Worm (Caenorhabditis elegans) whole organism, young adult: ENCODE measurements around the gene nasp-2.
A peak's percentile ranks its signal among the peaks of the same experiment; 100 is the strongest.

Source experiments
- C06A6.2 ChIP-seq: fragments of 200-800 bp; sonication (Bioruptor generic); conservative IDR thresholded peaks from 2 replicates; pipeline ENCODE4 v1.3.6; 2022; ENCODE audit warnings: missing genetic modification characterization, missing compliant biosample characterization
- F22D6.2 ChIP-seq: sonication (generic microtip); optimal IDR thresholded peaks from 2 replicates; lab custom pipeline; 2016; ENCODE audit warnings: mild to moderate bottlenecking, missing genetic modification characterization, missing compliant biosample characterization
- F37B4.10 ChIP-seq: fragments of 200-800 bp; sonication (Bioruptor generic); IDR thresholded peaks from 2 replicates; pipeline ENCODE4 v1.3.6; 2022; ENCODE audit warnings: missing genetic modification characterization, missing compliant biosample characterization
- F55B11.4 ChIP-seq: sonication (generic microtip); optimal IDR thresholded peaks from 2 replicates; lab custom pipeline; 2016; ENCODE audit warnings: missing compliant biosample characterization, missing genetic modification characterization, borderline replicate concordance; ENCODE audit not compliant: insufficient read depth
- F57A8.1 ChIP-seq: fragments of 200-800 bp; sonication (Bioruptor generic); optimal IDR thresholded peaks from 2 replicates; lab custom pipeline; 2018; ENCODE audit warnings: mild to moderate bottlenecking, missing genetic modification characterization, moderate library complexity, missing compliant biosample characterization
- K11D2.4 ChIP-seq: fragments of 200-800 bp; sonication (Bioruptor generic); IDR thresholded peaks from 2 replicates; pipeline ENCODE4 v1.3.6; 2022; ENCODE audit warnings: missing genetic modification reagents, missing genetic modification characterization, missing compliant biosample characterization
- Y67H2A.10 ChIP-seq: fragments of 200-800 bp; sonication (Bioruptor generic); conservative IDR thresholded peaks from 2 replicates; pipeline ENCODE4 v1.3.6; 2022; ENCODE audit warnings: missing genetic modification reagents, missing genetic modification characterization, missing compliant biosample characterization
- ZK185.1 ChIP-seq: sonication (generic microtip); optimal IDR thresholded peaks from 2 replicates; lab custom pipeline; 2016; ENCODE audit warnings: mild to moderate bottlenecking, missing genetic modification characterization, missing compliant biosample characterization; ENCODE audit not compliant: poor library complexity, severe bottlenecking
- aptf-3 ChIP-seq: fragments of 200-800 bp; sonication (Bioruptor generic); IDR thresholded peaks from 2 replicates; pipeline ENCODE4 v1.3.6; 2022; ENCODE audit warnings: missing genetic modification characterization, missing compliant biosample characterization
- attf-6 ChIP-seq: fragments of 200-800 bp; sonication (Bioruptor generic); IDR thresholded peaks from 2 replicates; pipeline ENCODE4 v1.3.6; 2022; ENCODE audit warnings: missing genetic modification reagents, missing genetic modification characterization, missing compliant biosample characterization
- cebp-2 ChIP-seq: fragments of 200-800 bp; sonication (Bioruptor generic); IDR thresholded peaks from 2 replicates; pipeline ENCODE4 v1.3.6; 2022; ENCODE audit warnings: missing genetic modification characterization, missing compliant biosample characterization
- ceh-100 ChIP-seq: fragments of 200-800 bp; sonication (Bioruptor generic); IDR thresholded peaks from 2 replicates; pipeline ENCODE4 v1.3.6; 2022; ENCODE audit warnings: missing genetic modification reagents, missing genetic modification characterization, missing compliant biosample characterization
- ceh-27 ChIP-seq: fragments of 200-800 bp; sonication (Bioruptor generic); optimal IDR thresholded peaks from 2 replicates; lab custom pipeline; 2018; ENCODE audit warnings: mild to moderate bottlenecking, missing genetic modification characterization, moderate library complexity, missing compliant biosample characterization
- die-1 ChIP-seq: sonication (generic microtip); optimal IDR thresholded peaks from 2 replicates; lab custom pipeline; 2016; ENCODE audit warnings: missing genotype, mild to moderate bottlenecking, missing genetic modification characterization, missing compliant biosample characterization
- ets-4 ChIP-seq: fragments of 200-800 bp; sonication (Bioruptor generic); optimal IDR thresholded peaks from 2 replicates; lab custom pipeline; 2018; ENCODE audit warnings: mild to moderate bottlenecking, missing genetic modification characterization, missing compliant biosample characterization
- fkh-3 ChIP-seq: sonication (generic microtip); optimal IDR thresholded peaks from 2 replicates; lab custom pipeline; 2016; ENCODE audit warnings: mild to moderate bottlenecking, missing genetic modification characterization, missing compliant biosample characterization
- hlh-12 ChIP-seq: sonication (generic microtip); optimal IDR thresholded peaks from 2 replicates; lab custom pipeline; 2016; ENCODE audit warnings: missing genetic modification characterization, missing compliant biosample characterization
- hmg-1.2 ChIP-seq: fragments of 200-800 bp; sonication (Bioruptor generic); IDR thresholded peaks from 2 replicates; pipeline ENCODE4 v1.3.6; 2022; ENCODE audit warnings: missing genetic modification reagents, missing genetic modification characterization, missing compliant biosample characterization
- hmg-20 ChIP-seq: fragments of 200-800 bp; sonication (Bioruptor generic); IDR thresholded peaks from 2 replicates; pipeline ENCODE4 v1.3.6; 2022; ENCODE audit warnings: missing genetic modification reagents, missing genetic modification characterization, missing compliant biosample characterization
- lag-1 ChIP-seq: fragments of 200-800 bp; sonication (Bioruptor generic); IDR thresholded peaks from 2 replicates; pipeline ENCODE4 v1.3.6; 2022; ENCODE audit warnings: missing genetic modification reagents, missing genetic modification characterization, missing compliant biosample characterization
- lin-35 ChIP-seq, 3 experiments: fragments of 150-350 bp in 2 of 3; sonication (generic microtip) in 1 of 3; optimal IDR thresholded peaks; 2 replicates each; lab custom pipeline; 2014 to 2018; ENCODE audit warnings: missing biosample characterization in 3 of 3, missing genetic modification characterization in 3 of 3, missing genetic modification reagents in 3 of 3
- lir-1 ChIP-seq: fragments of 200-800 bp; sonication (Bioruptor generic); conservative IDR thresholded peaks from 2 replicates; pipeline ENCODE4 v1.3.6; 2022; ENCODE audit warnings: missing genetic modification reagents, missing genetic modification characterization, missing compliant biosample characterization
- madf-6 ChIP-seq: fragments of 200-800 bp; sonication (Bioruptor generic); IDR thresholded peaks from 2 replicates; pipeline ENCODE4 v1.3.6; 2022; ENCODE audit warnings: missing genetic modification reagents, missing genetic modification characterization, missing compliant biosample characterization
- madf-8 ChIP-seq: fragments of 200-800 bp; sonication (Bioruptor generic); conservative IDR thresholded peaks from 2 replicates; pipeline ENCODE4 v1.3.6; 2022; ENCODE audit warnings: missing genetic modification reagents, missing genetic modification characterization, missing compliant biosample characterization
- mcd-1 ChIP-seq: fragments of 200-800 bp; sonication (Bioruptor generic); IDR thresholded peaks from 2 replicates; pipeline ENCODE4 v1.3.6; 2022; ENCODE audit warnings: missing genetic modification reagents, missing genetic modification characterization, missing compliant biosample characterization
- mes-4 ChIP-seq: sonication (generic microtip); optimal IDR thresholded peaks from 2 replicates; lab custom pipeline; 2016; ENCODE audit warnings: missing genotype, missing genetic modification characterization, missing compliant biosample characterization
- mxl-1 ChIP-seq: sonication (generic microtip); optimal IDR thresholded peaks from 2 replicates; lab custom pipeline; 2016; ENCODE audit warnings: missing genetic modification characterization, missing compliant biosample characterization
- nfya-1 ChIP-seq: sonication (generic microtip); optimal IDR thresholded peaks from 2 replicates; lab custom pipeline; 2017; ENCODE audit warnings: antibody characterized with exemption, missing compliant biosample characterization, missing genetic modification characterization, borderline replicate concordance; ENCODE audit not compliant: insufficient read depth
- nfyb-1 ChIP-seq: fragments of 200-800 bp; sonication (Bioruptor generic); IDR thresholded peaks from 2 replicates; pipeline ENCODE4 v1.3.6; 2022; ENCODE audit warnings: missing genetic modification reagents, missing genetic modification characterization, missing compliant biosample characterization
- nhr-179 ChIP-seq: sonication (generic microtip); optimal IDR thresholded peaks from 2 replicates; lab custom pipeline; 2016; ENCODE audit warnings: mild to moderate bottlenecking, missing genetic modification characterization, missing compliant biosample characterization
- nhr-27 ChIP-seq: fragments of 200-800 bp; sonication (Bioruptor generic); optimal IDR thresholded peaks from 2 replicates; lab custom pipeline; 2018; ENCODE audit warnings: mild to moderate bottlenecking, missing genetic modification characterization, moderate library complexity, missing compliant biosample characterization
- nhr-80 ChIP-seq: sonication (generic microtip); optimal IDR thresholded peaks from 2 replicates; lab custom pipeline; 2016; ENCODE audit warnings: missing genetic modification characterization, missing compliant biosample characterization
- pbrm-1 ChIP-seq: fragments of 200-800 bp; sonication (Bioruptor generic); IDR thresholded peaks from 2 replicates; pipeline ENCODE4 v1.3.6; 2022; ENCODE audit warnings: missing genetic modification reagents, missing genetic modification characterization, missing compliant biosample characterization
- rec-8 ChIP-seq, 2 experiments: sonication (generic microtip); optimal IDR thresholded peaks; 2 replicates each; lab custom pipeline; 2016; ENCODE audit warnings: mild to moderate bottlenecking in 2 of 2, missing genetic modification characterization in 2 of 2, missing genetic modification reagents in 2 of 2, missing genotype in 2 of 2, missing biosample characterization in 1 of 2, missing compliant biosample characterization in 1 of 2, moderate library complexity in 1 of 2
- rpc-1 ChIP-seq, 2 experiments: fragments of 150-350 bp in 1 of 2; sonication (generic microtip) in 1 of 2; optimal IDR thresholded peaks; 2 replicates each; lab custom pipeline; 2014 to 2018; ENCODE audit warnings: missing biosample characterization in 1 of 2, missing genetic modification characterization in 1 of 2, missing genetic modification reagents in 1 of 2, missing genotype in 1 of 2
- sdz-38 ChIP-seq: sonication (generic microtip); optimal IDR thresholded peaks from 2 replicates; lab custom pipeline; 2016; ENCODE audit warnings: missing genotype, missing genetic modification characterization, missing compliant biosample characterization
- snpc-1.3 ChIP-seq: sonication (generic microtip); optimal IDR thresholded peaks from 2 replicates; lab custom pipeline; 2017; ENCODE audit warnings: missing genetic modification characterization, mild to moderate bottlenecking, missing compliant biosample characterization, antibody characterized with exemption, moderate library complexity, missing genotype, missing genetic modification reagents; ENCODE audit not compliant: insufficient read depth
- snpc-3.4 ChIP-seq: sonication (generic microtip); optimal IDR thresholded peaks from 2 replicates; lab custom pipeline; 2017; ENCODE audit warnings: missing genetic modification characterization, mild to moderate bottlenecking, missing compliant biosample characterization, antibody characterized with exemption, moderate library complexity, missing genotype, missing genetic modification reagents
- snpc-4 ChIP-seq, 5 experiments: fragments of 150-350 bp in 1 of 5; sonication (generic microtip) in 4 of 5; optimal IDR thresholded peaks; 2 replicates each; lab custom pipeline; 2014 to 2018; ENCODE audit warnings: missing genetic modification characterization in 5 of 5, missing biosample characterization in 3 of 5, antibody characterized with exemption in 2 of 5, mild to moderate bottlenecking in 2 of 5, missing compliant biosample characterization in 2 of 5, missing genotype in 2 of 5, moderate library complexity in 2 of 5, missing genetic modification reagents in 1 of 5
- unc-130 ChIP-seq: sonication (generic microtip); optimal IDR thresholded peaks from 2 replicates; lab custom pipeline; 2016; ENCODE audit warnings: missing genetic modification reagents, missing genetic modification characterization, missing compliant biosample characterization
- unc-62 ChIP-seq: fragments of 150-350 bp; optimal IDR thresholded peaks from 2 replicates; lab custom pipeline; 2014; ENCODE audit warnings: missing biosample characterization, missing genetic modification reagents, missing genetic modification characterization
- xnd-1 ChIP-seq: sonication (generic microtip); optimal IDR thresholded peaks from 2 replicates; lab custom pipeline; 2016; ENCODE audit warnings: missing genotype, missing genetic modification reagents, missing genetic modification characterization, missing compliant biosample characterization
- ztf-6 ChIP-seq: fragments of 200-800 bp; sonication (Bioruptor generic); IDR thresholded peaks from 2 replicates; pipeline ENCODE4 v1.3.6; 2022; ENCODE audit warnings: missing genetic modification reagents, missing genetic modification characterization, missing compliant biosample characterization

nasp-2 gene

ce11 chrV:13288881-13289280, 23.2 kb downstream of the nasp-2 start:
- no peak for TF ChIP-seq Y67H2A.10 (GFP tag; lab: Robert Waterston, UW)
- TF ChIP-seq hmg-1.2 (GFP tag; lab: Robert Waterston, UW) = peak; percentile 56; the same call in 1 of the 2 replicates
- no peak for TF ChIP-seq F37B4.10 (GFP tag; lab: Robert Waterston, UW)
- no peak for TF ChIP-seq sdz-38

ce11 chrV:13286525-13286924, 25.5 kb downstream of the nasp-2 start:
- TF ChIP-seq mxl-1 (tag; lab: Kevin White, UChicago) (no peak), nhr-27 (tag; lab: Kevin White, UChicago) (no peak), pbrm-1 (GFP tag; lab: Robert Waterston, UW) (no peak), hlh-12 (tag; lab: Kevin White, UChicago) (no peak), C06A6.2 (GFP tag; lab: Robert Waterston, UW) (no peak), ZK185.1 (tag; lab: Kevin White, UChicago) (no peak), unc-130 (GFP tag; lab: Kevin White, UChicago) (no peak), snpc-1.3 (tag; lab: Kevin White, UChicago) (no peak), rec-8 (tag; optimal IDR thresholded peaks at IDR 0.05; lab: Kevin White, UChicago) (no peak), F55B11.4 (no peak), madf-8 (GFP tag; lab: Robert Waterston, UW) (no peak), aptf-3 (GFP tag; lab: Robert Waterston, UW) (no peak), ceh-100 (GFP tag; lab: Robert Waterston, UW) (no peak)

- TF ChIP-seq mcd-1 (GFP tag; lab: Robert Waterston, UW) (no peak), attf-6 (GFP tag; lab: Robert Waterston, UW) (no peak), hmg-20 (no peak), fkh-3 (tag; lab: Kevin White, UChicago) (no peak), nhr-80 (tag; lab: Kevin White, UChicago) (no peak), F37B4.10 (GFP tag; lab: Robert Waterston, UW) (no peak), ztf-6 (GFP tag; lab: Robert Waterston, UW) (no peak), xnd-1 (tag; lab: Kevin White, UChicago) (no peak), nhr-179 (tag; lab: Kevin White, UChicago) (no peak), die-1 (tag; lab: Kevin White, UChicago) (no peak), unc-62 (GFP tag; lab: Kevin White, UChicago) (no peak)
Observed at ce11 chrV:13285284-13285683, 26.8 kb downstream of the nasp-2 start.

- TF ChIP-seq snpc-3.4 (tag; lab: Kevin White, UChicago) (no peak), lag-1 (GFP tag; lab: Robert Waterston, UW) (no peak), K11D2.4 (GFP tag; lab: Robert Waterston, UW) (no peak), rpc-1 (optimal IDR thresholded peaks at IDR 0.05; lab: Kevin White, UChicago) (no peak), rpc-1 (tag; optimal IDR thresholded peaks at IDR 0.05; lab: Kevin White, UChicago) (no peak), madf-6 (GFP tag; lab: Robert Waterston, UW) (no peak), lin-35 (GFP tag; optimal IDR thresholded peaks at IDR 0.05; lab: Kevin White, UChicago) (no peak), F57A8.1 (GFP tag; lab: Kevin White, UChicago) (no peak), snpc-4 (GFP tag; optimal IDR thresholded peaks at IDR 0.05; lab: Kevin White, UChicago) (no peak), snpc-4 (tag; optimal IDR thresholded peaks at IDR 0.05; lab: Kevin White, UChicago) (no peak), cebp-2 (GFP tag; lab: Robert Waterston, UW) (no peak), ets-4 (GFP tag; lab: Kevin White, UChicago) (no peak), madf-8 (GFP tag; lab: Robert Waterston, UW) (no peak), F22D6.2 (no peak), nfyb-1 (GFP tag; lab: Robert Waterston, UW) (no peak), nfya-1 (tag; lab: Kevin White, UChicago) (no peak), mes-4 (tag; lab: Kevin White, UChicago) (no peak), ceh-27 (GFP tag; lab: Kevin White, UChicago) (no peak), lir-1 (GFP tag; lab: Robert Waterston, UW) (no peak)
Observed at ce11 chrV:13282958-13283357, 29.1 kb downstream of the nasp-2 start.
